Fruit fly (Drosophila melanogaster): ENCODE measurements around the gene CG32037.

Gene CG32037

DNA sequence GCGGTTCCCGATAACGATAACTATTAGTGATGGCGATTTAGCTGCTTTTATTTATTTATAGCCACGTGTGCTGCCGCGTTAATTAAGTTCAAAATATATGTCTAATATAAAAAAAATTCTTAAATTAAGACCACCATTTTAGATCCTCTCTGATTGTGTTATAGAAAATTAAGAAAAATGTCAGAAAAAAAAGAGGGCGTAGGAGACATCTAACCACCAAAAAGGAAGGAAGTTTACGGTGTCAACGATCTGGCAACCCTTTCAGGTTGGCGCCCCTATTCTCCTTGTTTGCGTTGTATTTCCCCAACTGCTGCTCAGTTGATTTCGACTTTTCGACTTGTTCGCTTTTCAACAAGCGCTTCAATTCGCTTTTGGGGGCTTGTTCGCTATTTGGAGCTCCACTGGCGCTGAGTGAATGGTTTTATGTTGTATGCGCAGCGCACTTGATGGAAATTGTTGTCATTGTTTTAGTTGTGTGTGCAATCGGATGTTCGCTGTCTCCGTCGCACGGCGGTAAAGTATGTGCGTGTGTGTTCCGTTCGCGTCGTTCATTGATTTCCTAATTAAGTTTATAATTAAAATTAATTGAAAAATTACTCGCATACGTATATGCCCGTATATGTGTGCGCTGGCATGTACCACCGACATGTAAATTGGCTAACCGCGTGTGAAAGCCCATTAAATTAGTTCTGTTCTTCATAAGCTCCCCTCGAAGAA lies 31.1 kb downstream of the CG32037 start, which contains the start of the genes CG3434 and CG44838:
Gene CG3434 (minus strand): TSS at position 25 of the 717 bp plus-strand sequence.
Gene CG44838 (plus strand): TSS at position 276 of the 717 bp plus-strand sequence.
- no peak for TF ChIP-seq Myc (optimal IDR thresholded peaks at IDR 0.05)
- no peak for TF ChIP-seq Sin3A (optimal IDR thresholded peaks at IDR 0.05)
- TF ChIP-seq ttk (optimal IDR thresholded peaks at IDR 0.05): no peak

- TF ChIP-seq Myc (optimal IDR thresholded peaks at IDR 0.05): no peak
- no peak for TF ChIP-seq insv (optimal IDR thresholded peaks at IDR 0.05)
- no peak for TF ChIP-seq h (optimal IDR thresholded peaks at IDR 0.05)
- no peak for TF ChIP-seq psq (optimal IDR thresholded peaks at IDR 0.05)
- TF ChIP-seq Sin3A (optimal IDR thresholded peaks at IDR 0.05): no peak
- no peak for TF ChIP-seq ttk (optimal IDR thresholded peaks at IDR 0.05)
Measured at dm6 chr3L:9457619-9458092, 34.4 kb downstream of the CG32037 start, which contains the start of gene CG3437. Gene CG3437, minus strand, starts transcription at chr3L:9457669.

DNA sequence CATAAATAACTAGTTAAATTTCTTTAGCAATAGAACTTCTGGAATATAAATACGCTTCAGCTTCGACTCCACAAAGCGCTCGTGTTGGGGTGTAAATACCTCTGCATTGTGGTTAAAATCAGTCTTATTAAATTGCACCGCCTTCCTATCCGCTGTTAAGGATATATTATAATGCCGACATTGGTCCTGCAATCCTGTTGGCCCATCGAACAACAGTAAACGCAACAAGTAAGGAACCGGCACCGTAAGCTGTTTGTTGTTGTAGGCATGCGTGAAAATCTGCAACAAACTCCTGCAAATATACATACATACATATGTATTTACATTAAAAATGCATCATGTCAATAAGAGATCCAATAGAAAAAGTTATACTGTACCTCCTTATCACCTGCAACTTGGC lies 35.6 kb downstream of the CG32037 start:
- TF ChIP-seq insv (optimal IDR thresholded peaks at IDR 0.05): no peak
- TF ChIP-seq psq (optimal IDR thresholded peaks at IDR 0.05): no peak
- TF ChIP-seq Myc (optimal IDR thresholded peaks at IDR 0.05): no peak
- no peak for TF ChIP-seq Sin3A (optimal IDR thresholded peaks at IDR 0.05)
- no peak for TF ChIP-seq h (optimal IDR thresholded peaks at IDR 0.05)
- TF ChIP-seq ttk (optimal IDR thresholded peaks at IDR 0.05): no peak

DNA sequence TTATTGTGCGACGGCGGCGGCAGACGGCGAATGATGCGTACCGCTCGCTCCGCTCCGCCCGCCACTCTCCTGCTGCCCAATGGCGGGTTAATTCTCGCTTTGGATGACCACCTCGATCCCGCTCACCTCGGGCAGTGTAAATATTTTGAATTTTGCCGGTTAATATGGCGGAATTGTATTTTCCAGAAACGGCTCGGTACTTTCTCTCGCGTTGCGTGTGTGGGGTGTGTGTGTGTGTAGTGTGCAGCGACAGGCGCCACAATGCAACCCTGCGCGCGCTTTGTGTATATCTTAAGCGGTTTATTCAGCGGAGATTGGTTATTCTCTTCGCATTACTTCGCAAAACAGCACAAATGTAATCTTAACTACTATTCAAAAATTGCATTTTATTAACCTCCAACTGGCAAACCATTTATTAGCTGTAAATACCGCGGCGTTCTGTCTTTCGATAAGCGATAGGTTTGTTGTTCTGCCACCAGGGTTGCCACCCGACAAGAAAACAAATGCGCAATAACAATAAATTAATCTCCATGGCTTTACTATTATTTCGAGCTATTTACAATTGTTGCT lies 36.1 kb downstream of the CG32037 start, which contains the start of the genes phol and CG3552:
Gene phol (minus strand): TSS at position 463 of the 570 bp plus-strand sequence.
Gene CG3552 (plus strand): TSS at position 500 of the 570 bp plus-strand sequence.
- TF ChIP-seq Myc (optimal IDR thresholded peaks at IDR 0.05) (no peak), psq (optimal IDR thresholded peaks at IDR 0.05) (no peak), ttk (optimal IDR thresholded peaks at IDR 0.05) (no peak), Sin3A (optimal IDR thresholded peaks at IDR 0.05) (no peak), h (optimal IDR thresholded peaks at IDR 0.05) (no peak), insv (optimal IDR thresholded peaks at IDR 0.05) (no peak)

dm6 chr3L:9452422-9452821 lies 39.6 kb downstream of the CG32037 start:
- no peak for TF ChIP-seq Myc (optimal IDR thresholded peaks at IDR 0.05)
- TF ChIP-seq ttk (optimal IDR thresholded peaks at IDR 0.05): no peak
- TF ChIP-seq psq (optimal IDR thresholded peaks at IDR 0.05): no peak
- TF ChIP-seq h (optimal IDR thresholded peaks at IDR 0.05): no peak

dm6 chr3L:9451522-9452118 lies 40.4 kb downstream of the CG32037 start, which contains the start of the genes CG3448 and ghi:
Gene CG3448, minus strand, starts transcription at chr3L:9451572.
Gene ghi, plus strand, starts transcription at chr3L:9451876.
- no peak for TF ChIP-seq psq (optimal IDR thresholded peaks at IDR 0.05)
- no peak for TF ChIP-seq Sin3A (optimal IDR thresholded peaks at IDR 0.05)
- TF ChIP-seq h (optimal IDR thresholded peaks at IDR 0.05): no peak
- TF ChIP-seq Myc (optimal IDR thresholded peaks at IDR 0.05): no peak

DNA sequence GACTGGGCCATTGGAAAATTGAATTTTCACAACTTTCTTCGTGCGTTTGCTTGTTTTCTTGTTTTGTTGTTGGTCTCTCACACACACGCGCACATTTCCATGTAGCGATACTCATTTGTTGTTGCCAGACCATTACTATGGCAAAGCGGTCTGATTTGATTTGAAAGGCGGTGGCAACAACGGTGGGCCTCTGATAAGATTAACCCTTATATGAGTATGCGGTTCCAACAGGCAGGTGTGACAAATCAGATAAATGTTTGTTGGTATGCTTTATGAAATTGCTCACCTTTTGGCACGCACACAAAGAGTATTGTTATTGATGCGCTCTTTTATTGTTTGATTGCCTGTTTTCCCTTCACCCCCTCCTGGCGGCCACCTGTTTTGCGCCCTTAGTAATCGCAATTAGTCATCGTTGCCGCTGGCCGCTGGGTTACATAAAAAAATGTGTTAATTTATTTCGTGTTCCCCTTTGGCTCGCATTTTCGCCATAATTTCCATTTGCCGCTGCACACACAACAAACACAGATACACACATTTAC lies 44.7 kb downstream of the CG32037 start:
- TF ChIP-seq ttk (optimal IDR thresholded peaks at IDR 0.05) (no peak), insv (optimal IDR thresholded peaks at IDR 0.05) (no peak), Sin3A (optimal IDR thresholded peaks at IDR 0.05) (no peak), psq (optimal IDR thresholded peaks at IDR 0.05) (no peak), h (optimal IDR thresholded peaks at IDR 0.05) (no peak), Myc (optimal IDR thresholded peaks at IDR 0.05) (no peak)

DNA sequence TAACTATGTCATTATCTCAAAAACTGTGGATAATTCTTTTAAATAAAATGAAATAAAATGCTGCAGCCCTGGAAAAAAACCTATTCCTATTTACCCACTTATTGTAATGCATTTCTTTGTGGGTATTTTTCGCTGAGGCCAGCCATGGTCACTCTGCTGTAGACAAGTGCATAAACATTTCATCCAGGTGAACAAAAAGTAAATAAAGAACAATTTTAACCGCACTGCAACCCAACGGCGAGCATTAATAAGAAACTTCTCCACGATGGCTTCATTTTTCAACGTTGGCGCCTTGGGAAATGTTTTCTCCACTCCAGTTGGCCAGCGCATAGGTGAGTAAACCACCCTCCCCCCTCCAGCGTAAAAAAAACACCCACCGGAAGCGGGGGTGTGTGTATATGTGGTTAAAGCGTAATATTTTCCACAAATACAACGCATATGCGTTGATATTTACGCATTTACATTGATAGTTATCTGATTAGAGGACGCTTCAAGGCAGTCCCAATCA lies 45.2 kb downstream of the CG32037 start, which contains the start of gene CG3529:
Gene CG3529 (plus strand): TSS at position 134 of the 508 bp plus-strand sequence.
- TF ChIP-seq h (optimal IDR thresholded peaks at IDR 0.05): no peak

DNA sequence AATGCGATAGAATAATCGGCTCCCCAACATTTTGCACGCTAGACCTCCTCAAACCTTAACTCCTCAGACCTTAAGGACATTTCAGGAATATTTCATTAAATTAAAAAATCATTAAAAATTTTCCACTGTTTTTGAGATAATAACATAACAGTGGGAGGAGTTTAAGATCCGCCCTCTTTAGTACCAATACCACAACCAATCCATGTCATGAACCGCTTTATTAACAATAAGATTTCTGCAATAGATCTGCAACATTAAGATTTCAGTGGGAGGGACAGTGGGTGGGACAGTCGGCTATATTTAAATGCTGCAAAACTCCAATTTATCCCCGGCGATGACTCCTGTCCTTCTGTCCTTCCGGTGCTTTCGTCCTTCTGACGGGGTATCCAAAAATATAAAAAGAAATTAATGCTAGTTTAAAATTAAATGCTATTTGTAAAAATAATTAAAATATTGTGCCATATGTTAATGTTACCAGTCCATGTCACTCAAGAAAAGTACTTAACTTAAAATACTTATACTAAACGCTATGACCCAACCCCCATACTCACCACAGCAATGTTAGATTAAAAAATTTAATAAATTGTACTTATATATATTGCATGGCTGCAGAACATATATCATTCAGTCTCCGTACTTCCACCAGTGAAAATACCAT lies 49.3 kb downstream of the CG32037 start, which contains the start of gene Srg3:
Gene Srg3 (plus strand): TSS at position 608 of the 658 bp plus-strand sequence.
- TF ChIP-seq insv (optimal IDR thresholded peaks at IDR 0.05): no peak
- no peak for TF ChIP-seq psq (optimal IDR thresholded peaks at IDR 0.05)
- TF ChIP-seq Myc (optimal IDR thresholded peaks at IDR 0.05): no peak
- TF ChIP-seq h (optimal IDR thresholded peaks at IDR 0.05): no peak
- no peak for TF ChIP-seq ttk (optimal IDR thresholded peaks at IDR 0.05)
- TF ChIP-seq Sin3A (optimal IDR thresholded peaks at IDR 0.05): no peak

DNA sequence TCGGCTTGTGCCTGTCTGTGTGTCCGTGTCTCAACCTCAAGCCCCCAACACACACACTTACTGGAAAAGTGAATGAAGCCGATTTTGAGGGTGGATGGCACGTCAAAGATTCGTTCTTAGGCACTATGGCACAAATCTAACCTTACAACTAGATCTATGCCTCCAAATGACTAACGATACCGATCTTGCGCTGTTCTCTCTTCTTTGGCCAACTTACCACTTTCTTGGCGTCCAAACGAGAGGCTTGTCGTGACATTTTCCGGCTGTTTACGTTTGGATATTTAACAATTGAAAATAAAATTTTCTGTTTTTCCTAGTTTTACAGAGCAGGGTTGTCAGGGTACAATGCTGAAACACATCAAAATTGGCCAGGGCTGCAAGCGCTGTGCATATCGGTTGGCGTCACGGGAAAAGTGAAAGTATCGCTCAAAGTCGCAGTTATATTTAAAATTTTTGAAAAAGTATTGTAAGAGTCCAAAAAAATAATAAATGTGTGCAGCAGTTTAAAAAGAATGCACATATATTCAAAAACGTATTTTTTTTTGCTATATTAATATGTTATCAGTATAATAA lies 50.0 kb downstream of the CG32037 start, which contains the start of the genes Bet3 and Nf-YA:
Gene Bet3 (minus strand): TSS at position 361 of the 573 bp plus-strand sequence.
Gene Nf-YA (minus strand): TSS at position 361 of the 573 bp plus-strand sequence.
- TF ChIP-seq psq (optimal IDR thresholded peaks at IDR 0.05): no peak
- TF ChIP-seq ttk (optimal IDR thresholded peaks at IDR 0.05): no peak
- TF ChIP-seq h (optimal IDR thresholded peaks at IDR 0.05): no peak
- no peak for TF ChIP-seq Myc (optimal IDR thresholded peaks at IDR 0.05)
- TF ChIP-seq Sin3A (optimal IDR thresholded peaks at IDR 0.05): no peak
- no peak for TF ChIP-seq insv (optimal IDR thresholded peaks at IDR 0.05)
